Fruit fly (Drosophila melanogaster) whole organism, embryonic: Measurements from ENCODE around the gene CG12078.
A peak's percentile ranks its signal among the peaks of the same experiment; 100 is the strongest.

ENCODE experiments used
- CG10462 ChIP-seq: fragments of 200-800 bp; sonication (Bioruptor generic); optimal IDR thresholded peaks from 2 replicates; lab custom pipeline; 2016; ENCODE audit warnings: missing biosample characterization, missing genetic modification characterization
- CG10565 ChIP-seq: fragments of 200-800 bp; sonication (Bioruptor generic); optimal IDR thresholded peaks from 3 replicates; lab custom pipeline; 2016; ENCODE audit warnings: missing biosample characterization, mild to moderate bottlenecking, missing genetic modification characterization
- CG11456 ChIP-seq: fragments of 200-800 bp; sonication (Bioruptor generic); IDR thresholded peaks from 3 replicates; pipeline ENCODE4 v1.3.6; 2022; ENCODE audit warnings: missing biosample characterization, missing genetic modification characterization
- CG12391 ChIP-seq: fragments of 200-800 bp; sonication (Bioruptor generic); optimal IDR thresholded peaks from 3 replicates; lab custom pipeline; 2018; ENCODE audit warnings: missing biosample characterization, mild to moderate bottlenecking, missing genetic modification characterization, moderate library complexity
- CG12659 ChIP-seq: fragments of 200-800 bp; sonication (Bioruptor generic); optimal IDR thresholded peaks from 3 replicates; lab custom pipeline; 2017; ENCODE audit warnings: mild to moderate bottlenecking, missing biosample characterization, missing genetic modification reagents, missing genetic modification characterization
- CG13123 ChIP-seq: fragments of 200-800 bp; sonication (Bioruptor generic); optimal IDR thresholded peaks from 2 replicates; lab custom pipeline; 2016; ENCODE audit warnings: missing biosample characterization, missing genetic modification characterization
- CG13894 ChIP-seq: fragments of 200-800 bp; sonication (Bioruptor generic); optimal IDR thresholded peaks from 3 replicates; lab custom pipeline; 2018; ENCODE audit warnings: missing biosample characterization, mild to moderate bottlenecking, missing genetic modification characterization, moderate library complexity
- CG15696 ChIP-seq: fragments of 200-800 bp; sonication (Bioruptor generic); optimal IDR thresholded peaks from 2 replicates; lab custom pipeline; 2019; ENCODE audit warnings: missing biosample characterization, mild to moderate bottlenecking, missing genetic modification characterization, moderate library complexity
- CG17568 ChIP-seq: fragments of 200-800 bp; sonication (Bioruptor generic); optimal IDR thresholded peaks from 2 replicates; lab custom pipeline; 2018; ENCODE audit warnings: missing biosample characterization, mild to moderate bottlenecking, missing genetic modification characterization, moderate library complexity
- CG32772 ChIP-seq: fragments of 200-800 bp; sonication (Bioruptor generic); IDR thresholded peaks from 2 replicates; pipeline ENCODE4 v1.3.6; 2022; ENCODE audit warnings: missing biosample characterization, missing genetic modification characterization
- CG3847 ChIP-seq: fragments of 200-800 bp; sonication (Bioruptor generic); IDR thresholded peaks from 2 replicates; pipeline ENCODE4 v1.3.6; 2022; ENCODE audit warnings: missing biosample characterization, missing genetic modification characterization
- CG6254 ChIP-seq: fragments of 200-800 bp; sonication (Bioruptor generic); optimal IDR thresholded peaks from 3 replicates; lab custom pipeline; 2017; ENCODE audit warnings: mild to moderate bottlenecking, missing biosample characterization, missing genetic modification reagents, missing genetic modification characterization
- CG7271 ChIP-seq: fragments of 200-800 bp; sonication (Bioruptor generic); optimal IDR thresholded peaks from 2 replicates; lab custom pipeline; 2018; ENCODE audit warnings: missing biosample characterization, mild to moderate bottlenecking, missing genetic modification characterization, moderate library complexity
- Dad ChIP-seq: fragments of 200-800 bp; sonication (Bioruptor generic); optimal IDR thresholded peaks from 3 replicates; lab custom pipeline; 2016; ENCODE audit warnings: missing biosample characterization, missing genetic modification characterization
- Elba2 ChIP-seq: fragments of 200-800 bp; sonication (Bioruptor generic); optimal IDR thresholded peaks from 3 replicates; lab custom pipeline; 2016; ENCODE audit warnings: missing biosample characterization, missing genetic modification characterization
- HHEX ChIP-seq: fragments of 200-800 bp; sonication (Bioruptor generic); optimal IDR thresholded peaks from 3 replicates; lab custom pipeline; 2017; ENCODE audit warnings: missing biosample characterization, mild to moderate bottlenecking, missing genetic modification characterization, missing genetic modification reagents
- HLH4C ChIP-seq: fragments of 200-800 bp; sonication (Bioruptor generic); IDR thresholded peaks from 3 replicates; pipeline ENCODE4 v1.3.6; 2022; ENCODE audit warnings: missing biosample characterization, missing genetic modification characterization; ENCODE audit not compliant: partially characterized antibody
- Lhr ChIP-seq: fragments of 200-800 bp; sonication (Bioruptor generic); optimal IDR thresholded peaks from 3 replicates; lab custom pipeline; 2017; ENCODE audit warnings: mild to moderate bottlenecking, missing biosample characterization, missing genetic modification reagents, missing genetic modification characterization
- Mad ChIP-seq: fragments of 200-800 bp; sonication (Bioruptor generic); optimal IDR thresholded peaks from 2 replicates; lab custom pipeline; 2016; ENCODE audit warnings: missing biosample characterization, missing genetic modification characterization
- NK7.1 ChIP-seq: fragments of 200-800 bp; sonication (Bioruptor generic); optimal IDR thresholded peaks from 3 replicates; lab custom pipeline; 2016; ENCODE audit warnings: missing biosample characterization, missing genetic modification characterization
- Nf-YB ChIP-seq: fragments of 200-800 bp; sonication (Bioruptor generic); optimal IDR thresholded peaks from 3 replicates; lab custom pipeline; 2019; ENCODE audit warnings: missing biosample characterization, mild to moderate bottlenecking, missing genetic modification characterization, moderate library complexity
- Rx ChIP-seq: fragments of 200-800 bp; sonication (Bioruptor generic); IDR thresholded peaks from 2 replicates; pipeline ENCODE4 v1.3.6; 2022; ENCODE audit warnings: missing biosample characterization, missing genetic modification characterization
- Trl ChIP-seq, 3 experiments: fragments of >200 bp in 2 of 3; fragments of 200-800 bp in 1 of 3; sonication (Bioruptor generic) in 1 of 3; optimal IDR thresholded peaks; 2 replicates in 1 of 3; 3 replicates in 2 of 3; lab custom pipeline; 2016 to 2017; ENCODE audit warnings: missing biosample characterization in 1 of 3, missing genetic modification characterization in 1 of 3
- YL-1 ChIP-seq: fragments of 200-800 bp; sonication (Bioruptor generic); optimal IDR thresholded peaks from 3 replicates; lab custom pipeline; 2017; ENCODE audit warnings: missing biosample characterization, mild to moderate bottlenecking, missing genetic modification characterization
- abd-A ChIP-seq: fragments of 200-800 bp; sonication (Bioruptor generic); optimal IDR thresholded peaks from 3 replicates; lab custom pipeline; 2019; ENCODE audit warnings: missing biosample characterization, mild to moderate bottlenecking, missing genetic modification characterization, moderate library complexity
- amos ChIP-seq: fragments of 200-800 bp; sonication (Bioruptor generic); IDR thresholded peaks from 2 replicates; pipeline ENCODE4 v1.3.6; 2022; ENCODE audit warnings: missing biosample characterization, missing genetic modification characterization; ENCODE audit not compliant: partially characterized antibody
- ap ChIP-seq: fragments of 200-800 bp; sonication (Bioruptor generic); IDR thresholded peaks from 2 replicates; pipeline ENCODE4 v1.3.6; 2022; ENCODE audit warnings: missing biosample characterization, missing genetic modification characterization
- ash1 ChIP-seq: fragments of 200-800 bp; sonication (Bioruptor generic); optimal IDR thresholded peaks from 2 replicates; lab custom pipeline; 2018; ENCODE audit warnings: missing biosample characterization, mild to moderate bottlenecking, missing genetic modification characterization
- az2 ChIP-seq: fragments of 200-800 bp; sonication (Bioruptor generic); optimal IDR thresholded peaks from 3 replicates; lab custom pipeline; 2016; ENCODE audit warnings: missing biosample characterization, missing genetic modification characterization
- chm ChIP-seq: fragments of 200-800 bp; sonication (Bioruptor generic); IDR thresholded peaks from 2 replicates; pipeline ENCODE4 v1.3.6; 2022; ENCODE audit warnings: missing biosample characterization, missing genetic modification characterization
- dm ChIP-seq: fragments of 200-800 bp; sonication (Bioruptor generic); optimal IDR thresholded peaks from 3 replicates; lab custom pipeline; 2016; ENCODE audit warnings: missing biosample characterization, missing genetic modification characterization
- dpn ChIP-seq, 2 experiments: fragments of 200-800 bp; sonication (Bioruptor generic); optimal IDR thresholded peaks; 3 replicates each; lab custom pipeline; 2016; ENCODE audit warnings: missing biosample characterization in 2 of 2, missing genetic modification characterization in 2 of 2
- fd3F ChIP-seq: fragments of 200-800 bp; sonication (Bioruptor generic); optimal IDR thresholded peaks from 2 replicates; lab custom pipeline; 2018; ENCODE audit warnings: missing biosample characterization, mild to moderate bottlenecking, missing genetic modification characterization, moderate library complexity
- fd96Cb ChIP-seq: fragments of 200-800 bp; sonication (Bioruptor generic); optimal IDR thresholded peaks from 2 replicates; lab custom pipeline; 2018; ENCODE audit warnings: missing biosample characterization, mild to moderate bottlenecking, missing genetic modification characterization, moderate library complexity
- h ChIP-seq: fragments of >200 bp; optimal IDR thresholded peaks from 2 replicates; lab custom pipeline; 2017
- lola ChIP-seq, 3 experiments: fragments of >200 bp in 2 of 3; fragments of 200-800 bp in 1 of 3; sonication (Bioruptor generic) in 1 of 3; optimal IDR thresholded peaks; 2 replicates each; lab custom pipeline; 2017 to 2019; ENCODE audit warnings: missing biosample characterization in 3 of 3, missing genetic modification characterization in 3 of 3, mild to moderate bottlenecking in 1 of 3, moderate library complexity in 1 of 3
- pfk ChIP-seq: fragments of 200-800 bp; sonication (Bioruptor generic); optimal IDR thresholded peaks from 2 replicates; lab custom pipeline; 2018; ENCODE audit warnings: missing biosample characterization, mild to moderate bottlenecking, missing genetic modification characterization, moderate library complexity
- pho ChIP-seq: fragments of 200-800 bp; sonication (Bioruptor generic); optimal IDR thresholded peaks from 2 replicates; lab custom pipeline; 2016; ENCODE audit warnings: missing biosample characterization, missing genetic modification characterization
- pum ChIP-seq: fragments of 200-800 bp; sonication (Bioruptor generic); optimal IDR thresholded peaks from 2 replicates; lab custom pipeline; 2016; ENCODE audit warnings: missing biosample characterization, missing genetic modification characterization
- repo ChIP-seq: fragments of 200-800 bp; sonication (Bioruptor generic); optimal IDR thresholded peaks from 2 replicates; lab custom pipeline; 2016; ENCODE audit warnings: missing biosample characterization, missing genetic modification characterization
- run ChIP-seq: fragments of 200-800 bp; sonication (Bioruptor generic); optimal IDR thresholded peaks from 3 replicates; lab custom pipeline; 2018; ENCODE audit warnings: missing biosample characterization, mild to moderate bottlenecking, missing genetic modification characterization
- schlank ChIP-seq: fragments of 200-800 bp; sonication (Bioruptor generic); optimal IDR thresholded peaks from 2 replicates; lab custom pipeline; 2018; ENCODE audit warnings: missing biosample characterization, mild to moderate bottlenecking, missing genetic modification characterization
- seq ChIP-seq: fragments of 200-800 bp; sonication (Bioruptor generic); IDR thresholded peaks from 2 replicates; pipeline ENCODE4 v1.3.6; 2022; ENCODE audit warnings: missing biosample characterization, missing genetic modification characterization
- tin ChIP-seq: fragments of 200-800 bp; sonication (Bioruptor generic); optimal IDR thresholded peaks from 3 replicates; lab custom pipeline; 2016; ENCODE audit warnings: missing biosample characterization, missing genetic modification characterization
- ttk ChIP-seq: fragments of 200-800 bp; sonication (Bioruptor generic); IDR thresholded peaks from 2 replicates; pipeline ENCODE4 v2.1.2; 2022; ENCODE audit warnings: missing biosample characterization, missing genetic modification characterization
- tx ChIP-seq: fragments of 200-800 bp; sonication (Bioruptor generic); optimal IDR thresholded peaks from 2 replicates; lab custom pipeline; 2016; ENCODE audit warnings: missing biosample characterization, missing genetic modification characterization
- zen ChIP-seq: fragments of 200-800 bp; sonication (Bioruptor generic); optimal IDR thresholded peaks from 3 replicates; lab custom pipeline; 2018; ENCODE audit warnings: missing biosample characterization, mild to moderate bottlenecking, missing genetic modification characterization, moderate library complexity

The CG12078 gene

DNA sequence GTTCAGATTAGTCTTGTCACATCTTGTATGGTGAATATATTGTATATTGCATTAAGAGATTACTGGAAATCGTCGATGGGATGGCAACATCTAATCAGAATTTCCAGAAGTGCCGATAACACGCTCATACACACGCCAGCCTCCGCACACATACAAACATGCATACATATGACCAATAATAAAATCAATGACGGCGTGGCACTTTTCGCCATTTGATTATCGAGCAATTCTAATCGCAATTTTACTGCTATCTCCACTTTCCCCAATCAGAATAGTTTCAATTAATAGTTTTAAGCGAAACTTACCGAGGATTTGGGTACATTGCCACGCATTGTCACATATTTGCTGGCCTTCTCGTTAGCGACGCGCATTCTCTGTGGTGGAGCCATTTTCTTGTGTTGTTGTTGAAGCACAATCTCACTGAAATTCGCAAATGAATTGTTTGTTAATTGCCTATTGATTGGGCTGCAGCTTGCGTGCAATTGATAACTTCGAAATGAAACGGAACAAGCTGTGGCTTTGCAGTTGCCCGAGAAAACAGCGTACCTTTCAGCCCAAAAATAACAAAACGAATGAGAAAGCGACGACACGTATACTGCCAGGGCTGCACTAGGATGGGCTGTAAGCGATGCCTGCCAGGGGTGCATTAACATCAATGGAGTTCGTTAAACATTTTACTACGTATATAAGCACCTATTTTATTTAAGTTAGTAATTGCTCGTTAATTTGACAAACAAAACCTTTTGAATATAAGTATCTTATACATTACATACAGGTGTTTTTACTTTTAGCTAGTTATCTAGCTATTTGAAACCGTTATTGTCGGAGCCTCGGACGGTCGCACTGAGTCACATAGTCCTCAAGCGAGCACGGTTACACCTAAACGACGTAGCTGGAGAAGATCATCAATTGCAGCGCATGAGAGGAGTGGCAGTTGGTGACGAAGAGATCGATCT is 45.4 kb downstream of the CG12078 start, which contains the start of the genes CG32276 and gry (continued):
- TF ChIP-seq ttk (GFP tag; lab: Robert Waterston, UW) (peak; percentile 25; the same call in 1 of the 2 replicates), CG32772 (GFP tag; lab: Robert Waterston, UW) (peak; percentile 73), CG17568 (GFP tag; lab: Kevin White, UChicago) (no peak), schlank (tag; lab: Kevin White, UChicago) (no peak), CG12391 (tag; lab: Kevin White, UChicago) (peak; percentile 91), pfk (GFP tag; lab: Kevin White, UChicago) (peak; percentile 57), pum (GFP tag; lab: Kevin White, UChicago) (peak; percentile 79), h (no peak), CG10565 (GFP tag; lab: Kevin White, UChicago) (peak; percentile 26), HHEX (GFP tag; lab: Kevin White, UChicago) (peak; percentile 58), Trl (optimal IDR thresholded peaks at IDR 0.05; lab: Kevin White, UChicago) (peak in 1 of 2 experiments; percentile 14), Trl (GFP tag; optimal IDR thresholded peaks at IDR 0.05; lab: Kevin White, UChicago) (peak; percentile 85), CG3847 (peak; percentile 83), zen (tag; lab: Kevin White, UChicago) (peak; percentile 69), tin (GFP tag; lab: Kevin White, UChicago) (peak; percentile 85), fd96Cb (tag; lab: Kevin White, UChicago) (peak; percentile 57), NK7.1 (peak; percentile 33), CG13123 (peak; percentile 54), Nf-YB (GFP tag; lab: Kevin White, UChicago) (peak; percentile 42), run (tag; lab: Kevin White, UChicago) (no peak), Elba2 (GFP tag; lab: Kevin White, UChicago) (peak; percentile 64), dpn (GFP tag; optimal IDR thresholded peaks at IDR 0.05; lab: Kevin White, UChicago) (peak; percentile 76 to 81), Dad (GFP tag; lab: Kevin White, UChicago) (peak; percentile 68), amos (GFP tag; lab: Robert Waterston, UW) (no peak; the same call in 1 of the 2 replicates), fd3F (GFP tag; lab: Kevin White, UChicago) (peak; percentile 53), Rx (GFP tag; lab: Robert Waterston, UW) (peak; percentile 14; the same call in 1 of the 2 replicates), CG7271 (tag; lab: Kevin White, UChicago) (peak; percentile 8), CG6254 (GFP tag; lab: Kevin White, UChicago) (no peak), Lhr (peak; percentile 75), CG11456 (GFP tag; lab: Robert Waterston, UW) (peak; percentile 82), CG12659 (GFP tag; lab: Kevin White, UChicago) (peak; percentile 89), HLH4C (GFP tag; lab: Robert Waterston, UW) (no peak; the same call in 2 of the 3 replicates), repo (GFP tag; lab: Kevin White, UChicago) (peak; percentile 57), dm (GFP tag; lab: Kevin White, UChicago) (peak; percentile 81), ap (GFP tag; lab: Robert Waterston, UW) (peak; percentile 82), lola (GFP tag; optimal IDR thresholded peaks at IDR 0.05; lab: Kevin White, UChicago) (peak in 1 of 3 experiments; percentile 71), YL-1 (GFP tag; lab: Kevin White, UChicago) (peak; percentile 93), chm (peak; percentile 74), seq (GFP tag; lab: Robert Waterston, UW) (peak; percentile 45; the same call in 1 of the 2 replicates), ash1 (GFP tag; lab: Kevin White, UChicago) (no peak), CG15696 (peak; percentile 75), pho (GFP tag; lab: Kevin White, UChicago) (peak; percentile 79), az2 (GFP tag; lab: Kevin White, UChicago) (peak; percentile 79), CG10462 (GFP tag; lab: Kevin White, UChicago) (peak; percentile 66), tx (peak; percentile 67), CG13894 (tag; lab: Kevin White, UChicago) (no peak), abd-A (tag; lab: Kevin White, UChicago) (no peak), Mad (GFP tag; lab: Kevin White, UChicago) (peak; percentile 82)
